Fruit fly (Drosophila melanogaster) whole organism, embryonic: ENCODE measurements around the gene CG42495.

Source experiments
- ATbp ChIP-seq: fragments of 200-800 bp; sonication (Bioruptor generic); optimal IDR thresholded peaks from 2 replicates; lab custom pipeline; 2017; ENCODE audit warnings: missing biosample characterization, mild to moderate bottlenecking, missing genetic modification characterization, missing genetic modification reagents
- Atf3 ChIP-seq: fragments of 200-800 bp; sonication (Bioruptor generic); optimal IDR thresholded peaks from 3 replicates; lab custom pipeline; 2016; ENCODE audit warnings: missing biosample characterization, missing genetic modification characterization
- CG10274 ChIP-seq: fragments of 200-800 bp; sonication (Bioruptor generic); optimal IDR thresholded peaks from 3 replicates; lab custom pipeline; 2017; ENCODE audit warnings: missing biosample characterization, mild to moderate bottlenecking, missing genetic modification characterization
- CG10543 ChIP-seq: fragments of 200-800 bp; sonication (Bioruptor generic); optimal IDR thresholded peaks from 3 replicates; lab custom pipeline; 2017; ENCODE audit warnings: missing biosample characterization, mild to moderate bottlenecking, missing genetic modification characterization, moderate library complexity
- CG11093 ChIP-seq: fragments of 200-800 bp; sonication (Bioruptor generic); IDR thresholded peaks from 3 replicates; pipeline ENCODE4 v1.3.6; 2022; ENCODE audit warnings: missing biosample characterization, missing genetic modification characterization
- CG11398 ChIP-seq: fragments of 200-800 bp; sonication (Bioruptor generic); optimal IDR thresholded peaks from 2 replicates; lab custom pipeline; 2016; ENCODE audit warnings: missing biosample characterization, missing genetic modification characterization
- CG12219 ChIP-seq: fragments of 200-800 bp; sonication (Bioruptor generic); optimal IDR thresholded peaks from 3 replicates; lab custom pipeline; 2018; ENCODE audit warnings: missing biosample characterization, mild to moderate bottlenecking, missing genetic modification characterization
- CG13624 ChIP-seq: fragments of 200-800 bp; sonication (Bioruptor generic); optimal IDR thresholded peaks from 2 replicates; lab custom pipeline; 2016; ENCODE audit warnings: missing biosample characterization, missing genetic modification characterization
- CG14050 ChIP-seq: fragments of 200-800 bp; sonication (Bioruptor generic); IDR thresholded peaks from 3 replicates; pipeline ENCODE4 v1.3.6; 2022; ENCODE audit warnings: missing biosample characterization, missing genetic modification characterization
- CG16813 ChIP-seq: fragments of 200-800 bp; sonication (Bioruptor generic); IDR thresholded peaks from 3 replicates; pipeline ENCODE4 v1.3.6; 2022; ENCODE audit warnings: missing biosample characterization, missing genetic modification characterization; ENCODE audit not compliant: partially characterized antibody
- CG17829 ChIP-seq: fragments of 200-800 bp; optimal IDR thresholded peaks from 2 replicates; lab custom pipeline; 2019; ENCODE audit warnings: missing biosample characterization, mild to moderate bottlenecking, missing genetic modification characterization, moderate library complexity
- CG2116 ChIP-seq: fragments of 200-800 bp; sonication (Bioruptor generic); optimal IDR thresholded peaks from 3 replicates; lab custom pipeline; 2018; ENCODE audit warnings: missing biosample characterization, mild to moderate bottlenecking, missing genetic modification characterization
- CG30020 ChIP-seq: fragments of 200-800 bp; optimal IDR thresholded peaks from 2 replicates; lab custom pipeline; 2019; ENCODE audit warnings: missing biosample characterization, mild to moderate bottlenecking, missing genetic modification characterization, moderate library complexity
- CG31388 ChIP-seq: fragments of 200-800 bp; sonication (Bioruptor generic); optimal IDR thresholded peaks from 2 replicates; lab custom pipeline; 2016; ENCODE audit warnings: missing biosample characterization, missing genetic modification characterization
- CG31441 ChIP-seq: fragments of 200-800 bp; sonication (Bioruptor generic); IDR thresholded peaks from 2 replicates; pipeline ENCODE4 v1.3.6; 2022; ENCODE audit warnings: missing biosample characterization, missing genetic modification characterization
- CG33557 ChIP-seq: fragments of 200-800 bp; sonication (Bioruptor generic); optimal IDR thresholded peaks from 2 replicates; lab custom pipeline; 2019; ENCODE audit warnings: missing biosample characterization, mild to moderate bottlenecking, missing genetic modification characterization, moderate library complexity
- CG3838 ChIP-seq: fragments of 200-800 bp; sonication (Bioruptor generic); optimal IDR thresholded peaks from 3 replicates; lab custom pipeline; 2016; ENCODE audit warnings: missing biosample characterization, missing genetic modification characterization
- CG42726 ChIP-seq: fragments of 200-800 bp; sonication (Bioruptor generic); IDR thresholded peaks from 2 replicates; pipeline ENCODE4 v1.3.6; 2022; ENCODE audit warnings: missing biosample characterization, missing genetic modification characterization; ENCODE audit not compliant: partially characterized antibody
- CG4617 ChIP-seq: fragments of 200-800 bp; sonication (Bioruptor generic); optimal IDR thresholded peaks from 3 replicates; lab custom pipeline; 2016; ENCODE audit warnings: missing biosample characterization, missing genetic modification characterization, borderline replicate concordance
- CG4820 ChIP-seq: fragments of 200-800 bp; sonication (Bioruptor generic); optimal IDR thresholded peaks from 3 replicates; lab custom pipeline; 2016; ENCODE audit warnings: missing biosample characterization, missing genetic modification characterization
- CG6689 ChIP-seq: fragments of 200-800 bp; sonication (Bioruptor generic); IDR thresholded peaks from 2 replicates; pipeline ENCODE4 v1.3.6; 2022; ENCODE audit warnings: missing biosample characterization, missing genetic modification characterization
- CG7556 ChIP-seq: fragments of 200-800 bp; sonication (Bioruptor generic); optimal IDR thresholded peaks from 2 replicates; lab custom pipeline; 2017; ENCODE audit warnings: missing biosample characterization, mild to moderate bottlenecking, missing genetic modification characterization
- CG8359 ChIP-seq: fragments of 200-800 bp; sonication (Bioruptor generic); optimal IDR thresholded peaks from 2 replicates; lab custom pipeline; 2017; ENCODE audit warnings: missing biosample characterization, mild to moderate bottlenecking, missing genetic modification characterization, borderline replicate concordance
- Dll ChIP-seq: fragments of 200-800 bp; sonication (Bioruptor generic); IDR thresholded peaks from 4 replicates; pipeline ENCODE4 v1.3.6; 2022; ENCODE audit warnings: missing biosample characterization, missing genetic modification characterization; ENCODE audit not compliant: partially characterized antibody
- Fer1 ChIP-seq: fragments of 200-800 bp; sonication (Bioruptor generic); optimal IDR thresholded peaks from 2 replicates; lab custom pipeline; 2017; ENCODE audit warnings: missing biosample characterization, mild to moderate bottlenecking, missing genetic modification characterization
- Hand ChIP-seq: fragments of 200-800 bp; sonication (Bioruptor generic); optimal IDR thresholded peaks from 2 replicates; lab custom pipeline; 2017; ENCODE audit warnings: mild to moderate bottlenecking, missing biosample characterization, missing genetic modification reagents, missing genetic modification characterization
- Mad ChIP-seq: fragments of 200-800 bp; sonication (Bioruptor generic); optimal IDR thresholded peaks from 2 replicates; lab custom pipeline; 2016; ENCODE audit warnings: missing biosample characterization, missing genetic modification characterization
- NC2β ChIP-seq: fragments of 200-800 bp; sonication (Bioruptor generic); optimal IDR thresholded peaks from 2 replicates; lab custom pipeline; 2016; ENCODE audit warnings: missing biosample characterization, missing genetic modification characterization
- Sox102F ChIP-seq: fragments of 200-800 bp; sonication (Bioruptor generic); optimal IDR thresholded peaks from 2 replicates; lab custom pipeline; 2018; ENCODE audit warnings: missing biosample characterization, mild to moderate bottlenecking, missing genetic modification characterization, moderate library complexity
- Sry-δ ChIP-seq: fragments of 200-800 bp; sonication (Bioruptor generic); optimal IDR thresholded peaks from 2 replicates; lab custom pipeline; 2016; ENCODE audit warnings: missing biosample characterization, missing genetic modification characterization
- TFAM ChIP-seq: fragments of 200-800 bp; sonication (Bioruptor generic); optimal IDR thresholded peaks from 2 replicates; lab custom pipeline; 2017; ENCODE audit warnings: missing biosample characterization, missing genetic modification characterization, inconsistent platforms
- aop ChIP-seq: fragments of 200-800 bp; sonication (Bioruptor generic); IDR thresholded peaks from 2 replicates; pipeline ENCODE4 v1.3.6; 2022; ENCODE audit warnings: missing biosample characterization, missing genetic modification characterization
- btn ChIP-seq: fragments of 200-800 bp; sonication (Bioruptor generic); optimal IDR thresholded peaks from 2 replicates; lab custom pipeline; 2016; ENCODE audit warnings: missing biosample characterization, missing genetic modification characterization
- cad ChIP-seq: fragments of >200 bp; optimal IDR thresholded peaks from 2 replicates; lab custom pipeline; 2017; ENCODE audit warnings: missing biosample characterization, missing genetic modification characterization
- cato ChIP-seq: fragments of 200-800 bp; sonication (Bioruptor generic); optimal IDR thresholded peaks from 2 replicates; lab custom pipeline; 2016; ENCODE audit warnings: missing biosample characterization, missing genetic modification characterization, borderline replicate concordance
- crol ChIP-seq: fragments of 200-800 bp; sonication (Bioruptor generic); IDR thresholded peaks from 2 replicates; pipeline ENCODE4 v1.3.6; 2022; ENCODE audit warnings: missing biosample characterization, missing genetic modification characterization
- da ChIP-seq: fragments of 200-800 bp; sonication (Bioruptor generic); optimal IDR thresholded peaks from 2 replicates; lab custom pipeline; 2016; ENCODE audit warnings: missing biosample characterization, missing genetic modification characterization
- dmrt99B ChIP-seq: fragments of 200-800 bp; sonication (Bioruptor generic); optimal IDR thresholded peaks from 2 replicates; lab custom pipeline; 2018; ENCODE audit warnings: missing biosample characterization, mild to moderate bottlenecking, missing genetic modification characterization, moderate library complexity
- en ChIP-seq: fragments of 200-800 bp; sonication (Bioruptor generic); optimal IDR thresholded peaks from 2 replicates; lab custom pipeline; 2016; ENCODE audit warnings: missing biosample characterization, missing genetic modification characterization
- grau ChIP-seq: fragments of 200-800 bp; optimal IDR thresholded peaks from 3 replicates; lab custom pipeline; 2019; ENCODE audit warnings: missing biosample characterization, mild to moderate bottlenecking, missing genetic modification characterization, moderate library complexity
- ham ChIP-seq: fragments of 200-800 bp; sonication (Bioruptor generic); IDR thresholded peaks from 2 replicates; pipeline ENCODE4 v1.3.6; 2022; ENCODE audit warnings: missing biosample characterization, missing genetic modification characterization
- lbe ChIP-seq: fragments of 200-800 bp; sonication (Bioruptor generic); optimal IDR thresholded peaks from 2 replicates; lab custom pipeline; 2016; ENCODE audit warnings: missing biosample characterization, mild to moderate bottlenecking, missing genetic modification characterization
- nmo ChIP-seq: fragments of 200-800 bp; sonication (Bioruptor generic); optimal IDR thresholded peaks from 2 replicates; lab custom pipeline; 2018; ENCODE audit warnings: missing biosample characterization, mild to moderate bottlenecking, missing genetic modification characterization, moderate library complexity
- sc ChIP-seq, 3 experiments: fragments of >200 bp in 2 of 3; fragments of 200-800 bp in 1 of 3; sonication (Bioruptor generic) in 1 of 3; optimal IDR thresholded peaks; 2 replicates in 2 of 3; 3 replicates in 1 of 3; lab custom pipeline; 2017; ENCODE audit warnings: mild to moderate bottlenecking in 1 of 3, missing biosample characterization in 1 of 3, missing genetic modification characterization in 1 of 3, missing genetic modification reagents in 1 of 3
- sim ChIP-seq: fragments of 200-800 bp; sonication (Bioruptor generic); IDR thresholded peaks from 2 replicates; pipeline ENCODE4 v1.3.6; 2022; ENCODE audit warnings: missing biosample characterization, missing genetic modification characterization
- sna ChIP-seq: fragments of 200-800 bp; sonication (Bioruptor generic); IDR thresholded peaks from 2 replicates; pipeline ENCODE4 v1.3.6; 2022; ENCODE audit warnings: missing biosample characterization, missing genetic modification characterization; ENCODE audit not compliant: partially characterized antibody
- tin ChIP-seq: fragments of 200-800 bp; sonication (Bioruptor generic); optimal IDR thresholded peaks from 3 replicates; lab custom pipeline; 2016; ENCODE audit warnings: missing biosample characterization, missing genetic modification characterization
- zen2 ChIP-seq: fragments of 200-800 bp; sonication (Bioruptor generic); IDR thresholded peaks from 3 replicates; pipeline ENCODE4 v1.3.6; 2022; ENCODE audit warnings: missing biosample characterization, missing genetic modification characterization; ENCODE audit not compliant: partially characterized antibody

Gene CG42495

dm6 chr3L:18620988-18621734, 46.0 kb upstream of the CG42495 start (continued):
- TF ChIP-seq crol (GFP tag; lab: Robert Waterston, UW) (no peak), CG10543 (GFP tag; lab: Kevin White, UChicago) (peak; percentile 43), grau (tag; lab: Kevin White, UChicago) (peak; percentile 48), CG14050 (GFP tag; lab: Robert Waterston, UW) (no peak), aop (GFP tag; lab: Robert Waterston, UW) (0 out of 2 replicates have a peak, but pooled peaks have one; percentile 29), Fer1 (GFP tag; lab: Kevin White, UChicago) (peak; percentile 35), Sox102F (GFP tag; lab: Kevin White, UChicago) (peak; percentile 21), CG4617 (GFP tag; lab: Kevin White, UChicago) (no peak), CG7556 (GFP tag; lab: Kevin White, UChicago) (peak; percentile 36), NC2β (no peak), CG12219 (no peak), CG3838 (GFP tag; lab: Kevin White, UChicago) (no peak), CG10274 (GFP tag; lab: Kevin White, UChicago) (no peak), Sry-δ (peak; percentile 46), ham (GFP tag; lab: Robert Waterston, UW) (no peak), sna (GFP tag; lab: Robert Waterston, UW) (peak; percentile 57), tin (GFP tag; lab: Kevin White, UChicago) (peak; percentile 1), da (GFP tag; lab: Kevin White, UChicago) (no peak), CG11093 (no peak), cad (GFP tag; lab: Kevin White, UChicago) (no peak), zen2 (GFP tag; lab: Robert Waterston, UW) (peak; percentile 42; the same call in 1 of the 3 replicates), CG4820 (GFP tag; lab: Kevin White, UChicago) (peak; percentile 39), Hand (GFP tag; lab: Kevin White, UChicago) (no peak), CG31441 (peak; percentile 49), lbe (peak; percentile 4), en (no peak), CG2116 (GFP tag; lab: Kevin White, UChicago) (no peak), cato (GFP tag; lab: Kevin White, UChicago) (no peak), CG31388 (GFP tag; lab: Kevin White, UChicago) (no peak), sim (no peak), ATbp (GFP tag; lab: Kevin White, UChicago) (no peak), CG6689 (GFP tag; lab: Robert Waterston, UW) (no peak), TFAM (GFP tag; lab: Kevin White, UChicago) (no peak), CG17829 (peak; percentile 48), btn (GFP tag; lab: Kevin White, UChicago) (no peak), Mad (GFP tag; lab: Kevin White, UChicago) (peak; percentile 30), CG16813 (GFP tag; lab: Robert Waterston, UW) (peak; percentile 72), Dll (GFP tag; lab: Robert Waterston, UW) (peak; percentile 82), dmrt99B (tag; lab: Kevin White, UChicago) (peak; percentile 26), CG11398 (GFP tag; lab: Kevin White, UChicago) (peak; percentile 4), CG42726 (peak; percentile 10; the same call in 1 of the 2 replicates), CG8359 (GFP tag; lab: Kevin White, UChicago) (no peak), Atf3 (GFP tag; lab: Kevin White, UChicago) (peak; percentile 55), CG30020 (tag; lab: Kevin White, UChicago) (no peak), nmo (peak; percentile 42), sc (optimal IDR thresholded peaks at IDR 0.05; lab: Kevin White, UChicago) (no peak), sc (GFP tag; optimal IDR thresholded peaks at IDR 0.05; lab: Kevin White, UChicago) (peak; percentile 3), CG33557 (no peak), CG13624 (GFP tag; lab: Kevin White, UChicago) (peak; percentile 36)
